Fruit fly (Drosophila melanogaster): ENCODE data around the gene b.

Gene b

DNA sequence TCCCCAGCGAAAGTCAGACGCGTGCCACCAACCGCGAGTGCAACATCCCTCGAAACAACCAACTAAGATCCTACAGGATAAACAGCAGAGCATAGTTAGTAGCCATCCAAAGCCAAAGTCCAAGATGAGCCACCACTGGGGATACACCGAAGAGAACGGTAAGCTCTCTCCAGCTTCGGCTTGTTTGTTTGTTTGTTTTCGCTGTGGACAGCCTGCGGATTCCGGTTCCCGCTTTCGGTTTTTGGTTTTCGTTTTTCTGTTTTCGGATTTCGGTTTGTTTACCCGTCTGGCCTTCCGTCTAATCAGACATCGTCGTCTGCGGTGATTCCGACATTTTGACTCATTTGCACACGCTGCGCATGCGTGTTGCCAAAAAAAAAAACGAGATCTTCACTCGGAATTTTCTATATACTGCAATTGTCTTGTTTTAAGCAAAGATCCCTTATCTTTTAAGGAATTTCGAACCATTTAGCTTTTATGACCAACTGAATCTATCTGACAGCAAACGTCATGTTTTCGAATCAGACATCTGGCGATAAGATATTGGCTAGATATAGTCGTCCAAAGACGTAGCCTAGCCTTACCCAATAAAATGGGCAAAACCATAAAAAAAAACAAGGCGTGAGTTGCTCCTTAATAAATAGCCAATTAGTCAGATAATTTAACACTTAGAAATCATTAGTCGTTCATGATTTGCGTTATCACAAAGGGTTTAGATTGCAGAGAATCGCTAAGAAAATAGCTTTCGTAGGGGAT, 17.1 kb upstream of the b start:
- TF ChIP-seq CG17801 (GFP tag; optimal IDR thresholded peaks at IDR 0.05; ENCODE audit: partially characterized antibody), result no peak

DNA sequence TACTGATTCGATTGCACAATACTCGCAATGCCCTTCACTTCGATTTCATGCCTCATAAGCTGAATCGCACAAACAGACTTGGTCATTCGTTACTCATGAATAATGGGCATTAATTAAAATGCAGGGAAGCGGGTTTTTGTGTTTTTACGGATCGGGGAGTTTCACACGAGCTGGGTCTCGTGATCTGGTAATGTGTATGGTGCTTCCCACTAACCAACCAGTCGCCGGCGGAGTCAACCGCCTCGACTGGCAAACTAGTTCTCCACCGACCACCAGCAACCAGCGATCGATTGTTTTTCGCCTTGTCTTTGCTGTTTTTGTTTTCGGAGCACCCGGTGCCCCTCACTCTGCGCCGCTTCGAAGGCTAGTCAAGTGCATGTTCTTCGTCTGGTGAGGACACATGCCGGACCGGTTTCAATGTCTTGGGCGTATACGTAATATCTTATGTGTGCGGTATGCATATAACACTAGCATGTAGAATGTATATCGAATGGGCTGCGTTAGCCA, 16.4 kb upstream of the b start:
- no peak for TF ChIP-seq CG17801 (GFP tag; optimal IDR thresholded peaks at IDR 0.05; ENCODE audit: partially characterized antibody)

DNA sequence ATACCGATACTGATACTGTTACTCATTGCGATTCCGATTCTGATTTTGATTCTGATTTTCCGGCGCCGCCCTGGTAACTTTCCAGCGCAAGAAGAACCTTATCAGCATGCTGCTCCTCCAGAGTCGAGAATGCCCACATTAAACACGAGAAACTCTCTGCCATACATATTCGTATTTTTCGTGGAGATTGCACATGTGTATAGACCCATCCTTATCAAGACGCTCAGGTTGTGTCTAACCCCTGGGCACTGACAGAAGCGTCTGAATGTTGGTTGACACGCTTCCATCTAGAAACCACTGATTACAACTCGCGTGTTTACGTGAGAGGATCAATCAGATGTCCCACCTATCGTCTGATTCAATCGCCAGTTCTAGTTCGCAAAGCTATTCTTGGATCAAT, 15.9 kb upstream of the b start:
- no peak for TF ChIP-seq CG17801 (GFP tag; optimal IDR thresholded peaks at IDR 0.05; ENCODE audit: partially characterized antibody)

DNA sequence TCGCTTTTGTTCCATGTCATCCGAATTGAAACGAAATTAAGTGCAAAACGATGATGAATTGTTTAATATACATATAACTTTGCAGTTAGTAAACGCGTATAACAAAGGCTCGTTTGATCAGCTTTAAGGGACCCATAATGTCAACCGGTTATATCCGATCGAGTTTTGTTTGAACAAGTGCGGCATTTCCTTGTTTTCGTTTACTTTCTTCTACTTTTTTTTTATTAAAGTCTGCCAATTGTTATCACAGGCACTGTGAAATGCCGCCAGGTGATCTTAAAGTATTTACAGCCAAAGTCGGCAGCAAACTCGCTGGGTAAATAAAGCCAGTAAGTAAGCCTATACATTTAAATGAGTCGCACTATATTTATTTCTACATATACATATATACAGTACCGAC, 14.0 kb upstream of the b start:
- no peak for TF ChIP-seq CG17801 (GFP tag; optimal IDR thresholded peaks at IDR 0.05; ENCODE audit: partially characterized antibody)

DNA sequence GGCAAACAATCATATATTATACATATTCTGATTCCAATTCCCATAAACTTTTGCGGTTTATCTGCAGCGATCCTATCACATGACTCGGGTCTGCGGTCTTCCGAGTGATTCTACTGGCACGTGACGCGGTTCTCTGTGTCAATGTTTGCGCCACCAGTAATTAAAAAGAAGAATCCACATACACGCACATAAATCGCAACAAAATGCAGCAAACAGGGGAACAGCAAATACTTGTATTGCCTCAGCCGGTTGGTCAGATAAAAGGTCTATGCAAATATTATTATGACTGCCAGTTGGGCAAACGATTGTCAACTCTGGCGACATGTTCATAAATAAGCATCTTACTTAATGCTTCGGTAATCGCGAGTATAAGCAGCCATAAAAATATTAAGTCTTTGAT, 13.1 kb upstream of the b start:
- no peak for TF ChIP-seq CG17801 (GFP tag; optimal IDR thresholded peaks at IDR 0.05; ENCODE audit: partially characterized antibody)

DNA sequence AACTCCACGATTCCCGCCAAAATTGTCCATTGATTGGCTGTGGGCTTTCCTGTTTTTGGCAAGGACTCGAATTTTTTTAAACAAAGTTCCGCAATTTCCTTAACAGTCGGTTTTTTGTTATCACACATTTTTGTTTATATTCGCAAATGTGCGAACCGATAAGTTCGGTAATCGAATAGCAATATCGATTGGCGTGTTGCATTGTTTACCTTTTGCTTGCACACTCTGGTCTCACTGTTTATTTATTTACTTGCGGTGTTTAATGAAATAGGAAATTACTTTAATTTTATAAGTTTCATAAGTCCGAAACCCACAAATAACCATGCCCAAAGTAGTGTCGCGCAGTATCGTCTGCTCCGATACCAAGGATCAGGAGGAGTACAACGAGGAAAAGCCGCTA, 9.7 kb upstream of the b start, which contains the start of the genes Adat1 and CG16865:
TSS of gene Adat1 (minus strand) at position 152 of the 400 bp plus-strand sequence.
TSS of gene CG16865 (plus strand) at position 200 of the 400 bp plus-strand sequence.
- no peak for TF ChIP-seq CG17801 (GFP tag; optimal IDR thresholded peaks at IDR 0.05; ENCODE audit: partially characterized antibody)

DNA sequence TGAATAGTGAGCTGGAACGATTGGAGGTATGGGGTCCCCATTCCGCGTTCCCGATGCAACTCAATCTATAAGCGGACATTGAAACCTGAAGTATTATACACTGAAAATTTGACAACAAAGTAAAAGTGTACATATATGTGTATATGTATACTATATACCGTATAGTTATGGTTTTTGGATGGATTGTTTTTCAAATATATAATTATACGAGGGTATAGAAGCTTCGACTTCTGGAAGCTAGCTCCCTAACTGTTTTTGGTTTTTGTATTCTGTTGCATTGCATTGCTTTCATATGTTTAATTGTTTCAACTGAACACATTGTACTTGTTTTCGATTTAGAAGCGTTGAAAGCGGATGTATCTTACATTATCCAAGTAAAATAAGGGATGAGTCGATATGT, 7.9 kb upstream of the b start, which contains the start of gene CG16888:
TSS of gene CG16888 (minus strand) at position 101 of the 400 bp plus-strand sequence.
- TF ChIP-seq CG17801 (GFP tag; optimal IDR thresholded peaks at IDR 0.05; ENCODE audit: partially characterized antibody), result no peak

DNA sequence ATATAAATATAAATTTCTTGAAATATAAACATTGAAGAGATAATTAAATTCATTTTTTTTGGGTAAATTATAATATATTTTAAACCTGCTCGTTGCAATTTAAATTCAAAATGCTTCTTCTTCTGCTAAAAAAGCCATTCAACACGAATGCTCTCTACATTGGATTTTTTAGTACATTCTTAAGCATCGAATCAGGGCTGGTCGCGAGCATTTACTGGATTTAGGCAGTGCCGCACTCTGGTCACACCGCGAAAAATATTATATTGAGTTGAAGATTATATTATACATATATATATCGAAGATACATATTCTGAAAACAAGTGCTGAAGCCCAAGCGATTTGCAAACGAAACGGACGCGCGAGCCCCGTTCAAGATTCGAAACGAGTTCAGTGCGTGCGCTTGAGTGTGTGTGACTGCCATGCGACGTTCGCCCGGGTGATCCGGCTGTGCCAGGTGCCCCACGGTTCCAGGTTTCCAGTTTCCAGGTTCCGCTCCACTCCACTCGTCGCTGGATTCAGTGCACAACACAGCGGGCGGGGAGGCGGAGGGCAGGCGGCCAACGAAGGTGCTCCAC, 7.4 kb upstream of the b start, which contains the start of gene Sos:
TSS of gene Sos (plus strand) at position 213 of the 575 bp plus-strand sequence.
- no peak for TF ChIP-seq CG17801 (GFP tag; optimal IDR thresholded peaks at IDR 0.05; ENCODE audit: partially characterized antibody)

DNA sequence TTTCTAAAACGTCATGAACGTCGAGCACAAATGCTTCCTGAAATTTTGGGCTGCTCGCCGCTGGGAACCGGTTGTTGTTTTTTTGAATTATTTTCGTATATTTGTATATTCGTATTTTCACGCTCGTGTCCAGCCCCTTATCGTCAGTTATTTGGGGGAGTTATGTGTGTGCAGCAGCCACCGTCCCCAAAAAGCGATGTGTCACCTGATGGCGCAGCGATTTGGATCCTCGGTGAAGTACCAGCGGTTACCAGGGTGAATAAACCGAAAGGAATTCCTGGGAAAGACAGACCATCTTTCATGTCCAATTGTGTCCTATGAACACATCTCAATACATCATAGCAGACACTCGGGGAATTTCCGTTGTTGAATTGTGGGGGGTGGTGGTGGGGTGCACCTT, 872 bp upstream of the b start:
- TF ChIP-seq CG17801 (GFP tag; optimal IDR thresholded peaks at IDR 0.05; ENCODE audit: partially characterized antibody), result no peak

DNA sequence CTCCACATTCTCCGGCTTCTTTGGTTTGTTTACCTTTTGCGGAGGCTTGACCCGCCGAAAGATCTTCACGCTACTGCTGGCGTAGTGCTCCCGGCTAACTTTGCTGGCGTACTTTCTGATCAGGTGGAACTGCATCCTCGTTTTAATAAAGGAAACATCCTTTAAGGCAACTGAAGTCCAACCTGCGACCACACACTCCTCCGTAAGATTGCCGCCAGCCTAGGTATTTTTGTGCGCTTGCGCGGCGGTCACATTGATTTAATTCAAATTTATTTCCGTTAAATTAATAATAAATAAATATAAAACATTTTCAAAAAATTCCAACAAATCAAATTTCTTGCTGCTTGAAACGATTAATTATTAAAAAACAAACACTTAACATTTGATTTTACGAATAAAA, 6.5 kb downstream of the b start, which contains the start of gene PolG1:
TSS of gene PolG1 (minus strand) at position 216 of the 400 bp plus-strand sequence.
- no peak for TF ChIP-seq CG17801 (GFP tag; optimal IDR thresholded peaks at IDR 0.05; ENCODE audit: partially characterized antibody)

DNA sequence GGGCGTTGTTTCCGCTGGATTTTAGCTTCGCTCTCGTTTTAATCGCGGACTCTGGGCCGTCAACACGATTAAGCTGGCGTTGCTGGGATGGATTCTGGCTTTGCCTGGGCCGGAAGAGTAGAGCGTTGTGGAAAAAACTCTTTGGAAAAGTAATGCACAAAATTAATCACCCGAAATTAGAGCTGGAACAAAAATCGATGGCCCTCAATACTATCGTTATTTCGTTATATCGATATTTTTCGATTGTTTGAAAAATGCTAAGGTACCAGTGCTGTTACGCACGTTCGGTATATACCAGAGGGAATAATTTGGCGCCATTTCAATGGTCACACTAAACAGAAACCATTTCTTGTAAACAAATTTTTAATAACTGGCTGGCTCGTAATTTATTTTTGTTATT, 8.5 kb downstream of the b start, which contains the start of the genes Arpc1 and Orc5:
TSS of gene Arpc1 (minus strand) at position 202 of the 400 bp plus-strand sequence.
TSS of gene Orc5 (plus strand) at position 298 of the 400 bp plus-strand sequence.
- TF ChIP-seq CG17801 (GFP tag; optimal IDR thresholded peaks at IDR 0.05; ENCODE audit: partially characterized antibody), result peak; percentile 26

DNA sequence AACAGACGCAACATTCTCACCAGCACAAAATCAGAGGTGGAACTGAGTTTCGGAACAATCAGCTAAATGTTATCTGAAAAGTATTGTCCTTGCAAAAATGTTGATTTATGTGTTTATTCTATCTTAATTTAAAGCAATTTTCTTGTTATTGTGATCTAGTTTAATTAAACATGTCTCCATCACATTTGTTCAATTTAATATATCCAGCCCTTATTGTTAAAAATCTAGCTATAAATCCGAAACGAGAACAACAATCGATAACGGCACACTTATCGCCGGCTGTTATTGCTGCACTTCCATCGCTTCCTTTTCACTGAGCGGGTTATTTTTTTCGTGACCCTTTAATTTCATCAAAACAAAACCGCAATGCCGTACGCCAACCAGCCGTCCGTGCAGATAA, 12.0 kb downstream of the b start, which contains the start of the genes GatC, PolG2 and Polr2C:
TSS of gene GatC (minus strand) at position 48 of the 400 bp plus-strand sequence.
TSS of gene PolG2 (minus strand) at position 48 of the 400 bp plus-strand sequence.
TSS of gene Polr2C (plus strand) at position 280 of the 400 bp plus-strand sequence.
- TF ChIP-seq CG17801 (GFP tag; optimal IDR thresholded peaks at IDR 0.05; ENCODE audit: partially characterized antibody), result no peak

DNA sequence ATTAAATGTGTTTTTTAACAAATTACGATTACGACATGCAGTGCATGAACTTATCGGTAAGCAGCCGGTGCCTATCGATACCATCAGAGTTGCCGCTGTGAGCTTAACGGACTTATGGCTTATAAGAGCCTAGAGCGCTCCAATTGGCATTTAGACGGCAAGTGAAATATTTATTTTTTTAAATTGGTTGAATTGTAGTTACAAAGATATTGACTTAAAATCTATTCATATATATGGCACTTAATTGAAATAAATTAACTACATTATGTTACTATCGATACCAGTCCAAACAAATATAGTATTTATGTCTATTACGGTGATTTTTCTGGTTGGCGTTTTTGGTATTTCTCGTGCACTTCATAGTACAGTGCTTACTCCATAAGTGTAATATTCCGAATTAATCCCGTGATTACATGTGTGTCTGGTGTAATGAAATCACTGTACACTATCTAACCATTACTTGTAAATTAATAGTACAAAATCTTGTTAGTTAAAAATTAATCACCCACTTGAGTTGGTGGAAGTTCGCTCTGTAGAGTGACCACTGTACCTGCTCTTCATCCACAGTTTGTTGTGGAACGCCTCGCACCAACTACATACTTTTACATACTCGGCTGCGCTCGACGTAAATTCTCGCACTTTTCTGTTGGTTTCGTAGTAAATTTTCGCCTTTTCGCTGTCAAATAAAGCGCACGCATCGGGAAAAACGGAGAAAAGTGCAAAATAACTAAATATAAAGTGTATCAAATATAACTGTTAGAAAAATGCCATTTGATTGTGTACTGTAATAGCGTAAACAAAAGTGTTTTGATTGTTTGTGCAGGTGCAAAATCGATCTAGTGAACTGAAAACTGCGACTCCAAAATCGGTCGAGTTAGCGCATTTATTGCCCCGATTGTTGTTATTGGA, 14.2 kb downstream of the b start, which contains the start of the genes mRpS23 and CenG1A:
TSS of gene mRpS23 (minus strand) at position 71 of the 909 bp plus-strand sequence.
TSS of gene CenG1A (plus strand) at position 563 of the 909 bp plus-strand sequence.
- TF ChIP-seq CG17801 (GFP tag; optimal IDR thresholded peaks at IDR 0.05; ENCODE audit: partially characterized antibody), result peak; percentile 100

DNA sequence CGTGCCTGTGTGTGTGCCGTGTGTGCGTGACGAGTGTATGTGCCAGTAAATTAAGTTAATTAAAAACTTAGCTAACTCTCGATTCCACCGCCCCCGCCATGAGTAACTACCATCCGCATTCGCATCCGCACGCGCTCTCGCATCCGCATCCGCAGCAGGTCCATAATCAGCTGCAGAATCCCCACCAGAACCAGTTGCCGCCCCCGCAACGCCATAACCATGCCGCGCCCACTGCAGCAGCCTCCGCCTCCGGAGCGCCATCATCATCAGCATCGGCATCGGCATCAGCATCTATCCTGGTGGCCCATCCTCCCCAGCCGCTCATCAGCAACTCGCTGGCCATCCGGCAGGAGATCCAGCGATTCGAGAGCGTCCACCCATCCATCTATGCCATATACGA, 14.9 kb downstream of the b start:
- no peak for TF ChIP-seq CG17801 (GFP tag; optimal IDR thresholded peaks at IDR 0.05; ENCODE audit: partially characterized antibody)
